Worm (Caenorhabditis elegans) whole organism, early embryonic: Measurements from ENCODE around the gene R02D5.6.

Source experiments
- B0310.2 ChIP-seq: sonication (generic microtip); optimal IDR thresholded peaks from 2 replicates; lab custom pipeline; 2016; ENCODE audit warnings: mild to moderate bottlenecking, missing genetic modification characterization, missing compliant biosample characterization
- F13C5.2 ChIP-seq: sonication (generic microtip); optimal IDR thresholded peaks from 2 replicates; lab custom pipeline; 2017; ENCODE audit warnings: mild to moderate bottlenecking, missing genetic modification characterization, inconsistent platforms, missing compliant biosample characterization
- aly-1 ChIP-seq: sonication (generic microtip); optimal IDR thresholded peaks from 2 replicates; lab custom pipeline; 2016; ENCODE audit warnings: missing genetic modification characterization, missing compliant biosample characterization
- ama-1 ChIP-seq: fragments of 150-350 bp; optimal IDR thresholded peaks from 2 replicates; lab custom pipeline; 2014
- ceh-13 ChIP-seq: fragments of 200-800 bp; sonication (Bioruptor generic); optimal IDR thresholded peaks from 2 replicates; lab custom pipeline; 2018; ENCODE audit warnings: mild to moderate bottlenecking, missing genetic modification characterization, missing compliant biosample characterization
- ceh-36 ChIP-seq: sonication (generic microtip); optimal IDR thresholded peaks from 2 replicates; lab custom pipeline; 2016; ENCODE audit warnings: missing genetic modification characterization, inconsistent platforms, missing compliant biosample characterization
- ets-7 ChIP-seq: sonication (generic microtip); optimal IDR thresholded peaks from 2 replicates; lab custom pipeline; 2016; ENCODE audit warnings: missing genotype, missing genetic modification characterization, missing compliant biosample characterization
- flt-1 ChIP-seq: fragments of 200-800 bp; sonication (Bioruptor generic); IDR thresholded peaks from 2 replicates; pipeline ENCODE4 v1.3.6; 2022; ENCODE audit warnings: missing genetic modification characterization, missing compliant biosample characterization
- hmbx-1 ChIP-seq: sonication (generic microtip); optimal IDR thresholded peaks from 2 replicates; lab custom pipeline; 2016; ENCODE audit warnings: mild to moderate bottlenecking, missing genetic modification characterization, missing compliant biosample characterization
- hmg-4 ChIP-seq: fragments of 200-800 bp; sonication (Bioruptor generic); optimal IDR thresholded peaks from 2 replicates; lab custom pipeline; 2018; ENCODE audit warnings: mild to moderate bottlenecking, missing genetic modification characterization, missing compliant biosample characterization
- hnd-1 ChIP-seq: sonication (generic microtip); optimal IDR thresholded peaks from 2 replicates; lab custom pipeline; 2016; ENCODE audit warnings: missing genetic modification characterization, missing compliant biosample characterization
- pes-1 ChIP-seq: fragments of 200-800 bp; sonication (Bioruptor generic); IDR thresholded peaks from 2 replicates; pipeline ENCODE4 v1.3.6; 2022; ENCODE audit warnings: missing genetic modification reagents, missing genetic modification characterization, missing compliant biosample characterization
- scrt-1 ChIP-seq: fragments of 200-800 bp; sonication (Bioruptor generic); IDR thresholded peaks from 2 replicates; pipeline ENCODE4 v1.3.6; 2022; ENCODE audit warnings: missing genetic modification characterization, missing compliant biosample characterization
- sea-1 ChIP-seq: fragments of 200-800 bp; sonication (Bioruptor generic); conservative IDR thresholded peaks from 2 replicates; pipeline ENCODE4 v1.3.6; 2022; ENCODE audit warnings: missing genetic modification characterization, missing compliant biosample characterization
- tbx-11 ChIP-seq: fragments of 200-800 bp; sonication (Bioruptor generic); IDR thresholded peaks from 2 replicates; pipeline ENCODE4 v1.3.6; 2022; ENCODE audit warnings: missing genetic modification characterization, missing compliant biosample characterization
- tbx-37 ChIP-seq: fragments of 200-800 bp; sonication (Bioruptor generic); conservative IDR thresholded peaks from 2 replicates; pipeline ENCODE4 v1.3.6; 2022; ENCODE audit warnings: missing genetic modification reagents, missing genetic modification characterization, missing compliant biosample characterization
- tra-4 ChIP-seq: sonication (generic microtip); optimal IDR thresholded peaks from 2 replicates; lab custom pipeline; 2017; ENCODE audit warnings: missing genetic modification characterization, missing compliant biosample characterization

R02D5.6 gene

ce11 chrV:14499074-14499864 is 18.6 kb downstream of the R02D5.6 start:
- TF ChIP-seq B0310.2 = no peak
- TF ChIP-seq hmg-4 (GFP tag; lab: Kevin White, UChicago) = no peak
- TF ChIP-seq tbx-11 (GFP tag; lab: Robert Waterston, UW) = no peak
- TF ChIP-seq pes-1 (GFP tag; lab: Robert Waterston, UW) = no peak
- TF ChIP-seq F13C5.2 (tag; lab: Kevin White, UChicago) = no peak
- TF ChIP-seq ceh-36 (tag; lab: Kevin White, UChicago) = no peak
- no peak for TF ChIP-seq tbx-37 (GFP tag; lab: Robert Waterston, UW)
- TF ChIP-seq hmbx-1 (tag; lab: Kevin White, UChicago) = no peak
- no peak for TF ChIP-seq scrt-1 (GFP tag; lab: Robert Waterston, UW)
- no peak for TF ChIP-seq hnd-1 (tag; lab: Kevin White, UChicago)
- no peak for TF ChIP-seq sea-1 (GFP tag; lab: Robert Waterston, UW)
- TF ChIP-seq aly-1 (tag; lab: Kevin White, UChicago) = no peak
- no peak for TF ChIP-seq tra-4 (tag; lab: Kevin White, UChicago)
- no peak for TF ChIP-seq ama-1 (lab: Kevin White, UChicago)
- no peak for TF ChIP-seq ceh-13 (GFP tag; lab: Kevin White, UChicago)
- no peak for TF ChIP-seq ets-7 (tag; lab: Kevin White, UChicago)
- no peak for TF ChIP-seq flt-1 (GFP tag; lab: Robert Waterston, UW)

- TF ChIP-seq sea-1 (GFP tag; lab: Robert Waterston, UW) (no peak), pes-1 (GFP tag; lab: Robert Waterston, UW) (no peak), aly-1 (tag; lab: Kevin White, UChicago) (no peak), flt-1 (GFP tag; lab: Robert Waterston, UW) (peak; percentile 40; the same call in 1 of the 2 replicates), F13C5.2 (tag; lab: Kevin White, UChicago) (peak; percentile 13), hmg-4 (GFP tag; lab: Kevin White, UChicago) (peak; percentile 80)
These were observed 19.7 kb downstream of the R02D5.6 start for ce11 chrV:14498204-14498603.

- TF ChIP-seq F13C5.2 (tag; lab: Kevin White, UChicago) = no peak
- no peak for TF ChIP-seq hmbx-1 (tag; lab: Kevin White, UChicago)
- no peak for TF ChIP-seq hnd-1 (tag; lab: Kevin White, UChicago)
- no peak for TF ChIP-seq aly-1 (tag; lab: Kevin White, UChicago)
- TF ChIP-seq pes-1 (GFP tag; lab: Robert Waterston, UW) = no peak
- TF ChIP-seq sea-1 (GFP tag; lab: Robert Waterston, UW) = no peak
- no peak for TF ChIP-seq tra-4 (tag; lab: Kevin White, UChicago)
- TF ChIP-seq B0310.2 = no peak
- no peak for TF ChIP-seq flt-1 (GFP tag; lab: Robert Waterston, UW)
- no peak for TF ChIP-seq ceh-36 (tag; lab: Kevin White, UChicago)
- TF ChIP-seq tbx-37 (GFP tag; lab: Robert Waterston, UW) = no peak
- no peak for TF ChIP-seq ceh-13 (GFP tag; lab: Kevin White, UChicago)
- TF ChIP-seq hmg-4 (GFP tag; lab: Kevin White, UChicago) = no peak
- TF ChIP-seq ets-7 (tag; lab: Kevin White, UChicago) = no peak
- no peak for TF ChIP-seq ama-1 (lab: Kevin White, UChicago)
- TF ChIP-seq tbx-11 (GFP tag; lab: Robert Waterston, UW) = no peak
- TF ChIP-seq scrt-1 (GFP tag; lab: Robert Waterston, UW) = no peak
These were observed 21.5 kb downstream of the R02D5.6 start for ce11 chrV:14496446-14496845.

ce11 chrV:14495493-14495892 is 22.4 kb downstream of the R02D5.6 start:
- TF ChIP-seq hnd-1 (tag; lab: Kevin White, UChicago) = no peak
- no peak for TF ChIP-seq ets-7 (tag; lab: Kevin White, UChicago)
- no peak for TF ChIP-seq ceh-13 (GFP tag; lab: Kevin White, UChicago)
- TF ChIP-seq hmg-4 (GFP tag; lab: Kevin White, UChicago) = no peak
- no peak for TF ChIP-seq scrt-1 (GFP tag; lab: Robert Waterston, UW)
- no peak for TF ChIP-seq flt-1 (GFP tag; lab: Robert Waterston, UW)
- TF ChIP-seq F13C5.2 (tag; lab: Kevin White, UChicago) = no peak
- TF ChIP-seq B0310.2 = no peak
- TF ChIP-seq pes-1 (GFP tag; lab: Robert Waterston, UW) = no peak
- TF ChIP-seq tra-4 (tag; lab: Kevin White, UChicago) = no peak
- TF ChIP-seq hmbx-1 (tag; lab: Kevin White, UChicago) = no peak
- TF ChIP-seq ama-1 (lab: Kevin White, UChicago) = no peak
- TF ChIP-seq sea-1 (GFP tag; lab: Robert Waterston, UW) = no peak
- no peak for TF ChIP-seq ceh-36 (tag; lab: Kevin White, UChicago)
- no peak for TF ChIP-seq aly-1 (tag; lab: Kevin White, UChicago)
- TF ChIP-seq tbx-37 (GFP tag; lab: Robert Waterston, UW) = no peak
- TF ChIP-seq tbx-11 (GFP tag; lab: Robert Waterston, UW) = no peak

DNA sequence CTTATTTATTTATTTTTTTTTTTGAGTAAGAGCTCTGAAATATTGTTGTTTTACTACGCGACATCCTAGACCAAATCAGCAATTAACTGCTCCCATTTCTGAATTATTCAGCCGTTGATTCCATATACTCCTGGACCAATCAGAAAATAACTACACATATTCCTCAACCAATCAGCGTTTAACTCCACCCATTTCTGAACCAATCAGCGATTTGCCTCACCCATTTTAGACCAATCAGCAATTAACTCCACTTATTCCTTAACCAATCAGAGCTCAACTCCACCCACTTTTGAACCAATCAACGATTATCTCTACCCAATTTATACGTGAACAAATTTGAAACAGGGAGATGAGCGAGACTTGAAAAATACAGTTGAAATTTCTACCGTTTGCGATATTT is 24.2 kb downstream of the R02D5.6 start:
- TF ChIP-seq sea-1 (GFP tag; lab: Robert Waterston, UW) = no peak
- no peak for TF ChIP-seq B0310.2
- TF ChIP-seq tbx-37 (GFP tag; lab: Robert Waterston, UW) = no peak
- no peak for TF ChIP-seq ceh-13 (GFP tag; lab: Kevin White, UChicago)
- TF ChIP-seq aly-1 (tag; lab: Kevin White, UChicago) = no peak
- no peak for TF ChIP-seq hmg-4 (GFP tag; lab: Kevin White, UChicago)
- no peak for TF ChIP-seq scrt-1 (GFP tag; lab: Robert Waterston, UW)
- no peak for TF ChIP-seq hnd-1 (tag; lab: Kevin White, UChicago)
- TF ChIP-seq hmbx-1 (tag; lab: Kevin White, UChicago) = no peak
- TF ChIP-seq ceh-36 (tag; lab: Kevin White, UChicago) = no peak
- no peak for TF ChIP-seq ets-7 (tag; lab: Kevin White, UChicago)
- TF ChIP-seq ama-1 (lab: Kevin White, UChicago) = no peak
- no peak for TF ChIP-seq tbx-11 (GFP tag; lab: Robert Waterston, UW)
- no peak for TF ChIP-seq pes-1 (GFP tag; lab: Robert Waterston, UW)
- TF ChIP-seq tra-4 (tag; lab: Kevin White, UChicago) = no peak
- no peak for TF ChIP-seq flt-1 (GFP tag; lab: Robert Waterston, UW)

DNA sequence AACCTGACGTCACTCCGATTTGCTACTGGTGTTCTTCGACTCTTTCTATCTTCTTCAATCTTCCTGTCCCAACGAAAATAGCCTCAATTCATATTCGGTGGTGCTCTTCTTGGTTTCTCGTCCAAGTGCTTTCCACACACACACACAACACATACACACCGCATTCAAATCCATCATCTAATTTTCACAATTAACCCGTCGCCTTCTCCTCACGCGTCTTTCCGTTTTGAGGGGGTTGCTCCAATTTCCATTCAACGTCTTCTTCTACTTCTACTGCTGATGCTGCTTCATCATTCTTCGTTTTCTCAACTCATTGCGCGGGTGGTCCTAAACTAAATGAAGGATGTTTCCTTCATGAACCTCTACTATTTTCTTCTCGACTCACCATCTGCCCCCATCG is 26.8 kb downstream of the R02D5.6 start:
- peak; percentile 25 for TF ChIP-seq F13C5.2 (tag; lab: Kevin White, UChicago)
- no peak for TF ChIP-seq tbx-11 (GFP tag; lab: Robert Waterston, UW)
